Fruit fly (Drosophila melanogaster): ENCODE data around the gene TyrR.

DNA sequence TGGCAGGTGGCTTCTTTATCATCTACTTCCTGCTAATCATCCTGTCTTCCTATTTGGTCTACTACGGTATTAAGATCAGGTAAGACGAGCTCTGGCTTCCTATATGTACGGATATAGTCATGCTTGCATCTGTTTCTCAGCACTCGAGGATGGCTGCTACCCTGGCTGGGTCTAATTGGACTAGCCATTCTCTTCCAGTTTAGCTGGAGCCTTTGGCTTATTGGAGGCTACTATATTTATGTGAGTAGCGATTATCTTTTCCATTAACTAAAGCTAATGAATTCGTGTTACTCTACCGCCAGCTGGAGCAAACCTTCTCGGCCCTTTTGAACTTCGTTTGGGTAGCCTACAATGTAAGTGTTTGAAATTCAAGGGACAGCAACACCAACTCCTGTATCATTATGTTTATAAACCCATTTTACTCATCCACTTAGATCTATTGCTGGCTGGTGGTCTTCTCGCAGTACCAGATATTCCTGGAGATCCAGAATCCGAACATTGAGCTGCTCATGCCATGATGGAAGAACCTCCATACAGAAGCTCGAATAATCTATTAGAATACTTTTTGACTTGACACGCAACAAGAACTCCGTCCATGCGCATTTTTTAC is 32.7 kb upstream of the TyrR start:
- TF ChIP-seq Dll (optimal IDR thresholded peaks at IDR 0.05), result no peak
- no peak for TF ChIP-seq usp (GFP tag; optimal IDR thresholded peaks at IDR 0.05)
- TF ChIP-seq psq (optimal IDR thresholded peaks at IDR 0.05), result no peak
- no peak for TF ChIP-seq CG8478 (optimal IDR thresholded peaks at IDR 0.05)
- TF ChIP-seq pan (optimal IDR thresholded peaks at IDR 0.05), result no peak
- no peak for TF ChIP-seq EcR (GFP tag; optimal IDR thresholded peaks at IDR 0.05)
